Worm (Caenorhabditis elegans) whole organism, early embryonic: ENCODE data around the gene txbp-3.

Experiments
- B0310.2 ChIP-seq: sonication (generic microtip); optimal IDR thresholded peaks from 2 replicates; lab custom pipeline; 2016; ENCODE audit warnings: mild to moderate bottlenecking, missing genetic modification characterization, missing compliant biosample characterization
- F13C5.2 ChIP-seq: sonication (generic microtip); optimal IDR thresholded peaks from 2 replicates; lab custom pipeline; 2017; ENCODE audit warnings: mild to moderate bottlenecking, missing genetic modification characterization, inconsistent platforms, missing compliant biosample characterization
- ama-1 ChIP-seq: fragments of 150-350 bp; optimal IDR thresholded peaks from 2 replicates; lab custom pipeline; 2014
- flt-1 ChIP-seq: fragments of 200-800 bp; sonication (Bioruptor generic); IDR thresholded peaks from 2 replicates; pipeline ENCODE4 v1.3.6; 2022; ENCODE audit warnings: missing genetic modification characterization, missing compliant biosample characterization
- hmbx-1 ChIP-seq: sonication (generic microtip); optimal IDR thresholded peaks from 2 replicates; lab custom pipeline; 2016; ENCODE audit warnings: mild to moderate bottlenecking, missing genetic modification characterization, missing compliant biosample characterization
- hmg-4 ChIP-seq: fragments of 200-800 bp; sonication (Bioruptor generic); optimal IDR thresholded peaks from 2 replicates; lab custom pipeline; 2018; ENCODE audit warnings: mild to moderate bottlenecking, missing genetic modification characterization, missing compliant biosample characterization
- sea-1 ChIP-seq: fragments of 200-800 bp; sonication (Bioruptor generic); conservative IDR thresholded peaks from 2 replicates; pipeline ENCODE4 v1.3.6; 2022; ENCODE audit warnings: missing genetic modification characterization, missing compliant biosample characterization
- tbx-11 ChIP-seq: fragments of 200-800 bp; sonication (Bioruptor generic); IDR thresholded peaks from 2 replicates; pipeline ENCODE4 v1.3.6; 2022; ENCODE audit warnings: missing genetic modification characterization, missing compliant biosample characterization
- tbx-37 ChIP-seq: fragments of 200-800 bp; sonication (Bioruptor generic); conservative IDR thresholded peaks from 2 replicates; pipeline ENCODE4 v1.3.6; 2022; ENCODE audit warnings: missing genetic modification reagents, missing genetic modification characterization, missing compliant biosample characterization

- TF ChIP-seq flt-1 (GFP tag; lab: Robert Waterston, UW) (no peak), tbx-11 (GFP tag; lab: Robert Waterston, UW) (no peak), B0310.2 (tag; lab: Kevin White, UChicago) (no peak), ama-1 (lab: Kevin White, UChicago) (no peak), hmbx-1 (tag; lab: Kevin White, UChicago) (no peak), hmg-4 (GFP tag; lab: Kevin White, UChicago) (no peak), F13C5.2 (tag; lab: Kevin White, UChicago) (no peak), sea-1 (GFP tag; lab: Robert Waterston, UW) (no peak), tbx-37 (GFP tag; lab: Robert Waterston, UW) (no peak)
Observed at ce11 chrIII:5047175-5047574, at the start of gene txbp-3.
